Worm (Caenorhabditis elegans): ENCODE measurements around the gene cysl-1.

- peak; percentile 44; the same call in 1 of the 2 replicates for TF ChIP-seq flt-1 (GFP tag; IDR thresholded peaks at IDR 0.05)
- no peak for TF ChIP-seq ama-1 (optimal IDR thresholded peaks at IDR 0.05)
These were observed 4.2 kb upstream of the cysl-1 start, which contains the start of gene ZC506.1 for ce11 chrX:9958561-9958960.
